Worm (Caenorhabditis elegans) whole organism, late embryonic: ENCODE data around the gene nhr-213.

ENCODE experiments used
- K09A11.1 ChIP-seq: sonication (generic microtip); optimal IDR thresholded peaks from 2 replicates; lab custom pipeline; 2017; ENCODE audit warnings: antibody characterized with exemption, mild to moderate bottlenecking, missing genetic modification characterization, missing compliant biosample characterization; ENCODE audit not compliant: insufficient read depth
- ama-1 ChIP-seq: fragments of 150-350 bp; optimal IDR thresholded peaks from 2 replicates; lab custom pipeline; 2014
- lin-11 ChIP-seq: fragments of 200-800 bp; sonication (Bioruptor generic); optimal IDR thresholded peaks from 2 replicates; lab custom pipeline; 2018; ENCODE audit warnings: mild to moderate bottlenecking, missing genetic modification characterization, missing compliant biosample characterization
- nhr-11 ChIP-seq: fragments of 150-350 bp; optimal IDR thresholded peaks from 2 replicates; lab custom pipeline; 2014; ENCODE audit warnings: missing biosample characterization, missing genetic modification characterization
- npax-4 ChIP-seq: sonication (generic microtip); optimal IDR thresholded peaks from 2 replicates; lab custom pipeline; 2016; ENCODE audit warnings: missing genetic modification characterization, missing compliant biosample characterization
- pha-4 ChIP-seq: fragments of 150-350 bp; optimal IDR thresholded peaks from 2 replicates; lab custom pipeline; 2018; ENCODE audit warnings: missing biosample characterization, missing genetic modification reagents, missing genetic modification characterization
- unc-86 ChIP-seq: sonication (generic microtip); optimal IDR thresholded peaks from 2 replicates; lab custom pipeline; 2016; ENCODE audit warnings: missing genetic modification characterization, missing compliant biosample characterization

DNA sequence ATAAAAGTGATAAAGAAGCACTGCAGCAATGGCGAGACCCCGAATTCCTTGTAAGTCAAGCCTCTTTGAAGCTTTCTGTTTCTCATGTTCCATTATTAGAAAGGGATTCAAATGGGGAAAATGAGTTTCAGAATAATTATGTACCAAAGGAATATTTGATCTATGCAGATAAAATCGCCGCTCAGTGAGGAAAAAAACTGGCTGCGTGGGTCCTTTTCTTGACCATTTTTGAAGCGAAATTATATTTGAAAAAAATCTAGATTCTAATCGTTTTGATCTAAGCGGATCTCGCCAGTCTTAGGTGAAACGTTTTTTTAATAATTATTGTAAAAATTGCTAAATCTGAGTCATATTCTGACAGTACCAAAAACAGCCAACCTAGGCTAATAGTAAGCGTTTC lies 11.9 kb downstream of the nhr-213 start, which contains the start of gene oac-42:
- no peak for TF ChIP-seq unc-86 (tag; lab: Kevin White, UChicago)
- no peak for TF ChIP-seq ama-1 (lab: Kevin White, UChicago)
- TF ChIP-seq npax-4 (tag; lab: Kevin White, UChicago), result no peak
- TF ChIP-seq K09A11.1, result no peak
- TF ChIP-seq pha-4, result no peak
- TF ChIP-seq lin-11, result no peak
- TF ChIP-seq nhr-11 (tag; lab: Kevin White, UChicago), result no peak
